Worm (Caenorhabditis elegans): ENCODE measurements around the gene B0024.13.

Gene B0024.13

ce11 chrV:10320101-10320761, at the start of gene B0024.13, which contains the start of gene gna-1 (continued):
- TF ChIP-seq egl-13 (tag; optimal IDR thresholded peaks at IDR 0.05) (peak; percentile 77), nhr-76 (tag; optimal IDR thresholded peaks at IDR 0.05) (no peak), nhr-19 (GFP tag; conservative IDR thresholded peaks at IDR 0.05) (peak; percentile 72), swsn-7 (tag; optimal IDR thresholded peaks at IDR 0.05) (peak; percentile 79), hlh-4 (tag; optimal IDR thresholded peaks at IDR 0.05) (no peak), ces-1 (GFP tag; optimal IDR thresholded peaks at IDR 0.05) (no peak), nhr-47 (tag; optimal IDR thresholded peaks at IDR 0.05) (peak; percentile 81), rnt-1 (tag; optimal IDR thresholded peaks at IDR 0.05) (peak; percentile 97), ets-5 (GFP tag; IDR thresholded peaks at IDR 0.05) (no peak), snu-23 (GFP tag; optimal IDR thresholded peaks at IDR 0.05) (peak; percentile 77), ama-1 (optimal IDR thresholded peaks at IDR 0.05) (no peak), efl-1 (optimal IDR thresholded peaks at IDR 0.05) (peak; percentile 41 to 70), efl-1 (GFP tag; optimal IDR thresholded peaks at IDR 0.05 in 1 of 2) (peak; percentile 65 to 95), unc-86 (tag; optimal IDR thresholded peaks at IDR 0.05) (peak; percentile 45), mep-1 (tag; optimal IDR thresholded peaks at IDR 0.05) (peak; percentile 72), mdl-1 (tag; optimal IDR thresholded peaks at IDR 0.05) (no peak), ceh-8 (GFP tag; optimal IDR thresholded peaks at IDR 0.05) (no peak), alr-1 (tag; optimal IDR thresholded peaks at IDR 0.05; ENCODE audit: borderline replicate concordance) (no peak), sox-4 (tag; optimal IDR thresholded peaks at IDR 0.05) (peak; percentile 77), jun-1 (tag; optimal IDR thresholded peaks at IDR 0.05) (peak; percentile 19), lin-15B (tag; optimal IDR thresholded peaks at IDR 0.05) (peak; percentile 30), nhr-237 (tag; optimal IDR thresholded peaks at IDR 0.05) (no peak), xbp-1 (tag; optimal IDR thresholded peaks at IDR 0.05) (peak; percentile 78), unc-62 (GFP tag; optimal IDR thresholded peaks at IDR 0.05) (no peak), hlh-17 (GFP tag; optimal IDR thresholded peaks at IDR 0.05; ENCODE audit: borderline replicate concordance) (no peak), nhr-84 (tag; optimal IDR thresholded peaks at IDR 0.05) (no peak), isw-1 (GFP tag; IDR thresholded peaks at IDR 0.05) (peak; percentile 57), unc-30 (tag; optimal IDR thresholded peaks at IDR 0.05) (no peak), lsy-2 (tag; optimal IDR thresholded peaks at IDR 0.05) (peak; percentile 54 to 64), lir-3 (tag; optimal IDR thresholded peaks at IDR 0.05; ENCODE audit: poor library complexity) (peak; percentile 92), ceh-88 (GFP tag; IDR thresholded peaks at IDR 0.05) (peak; percentile 22; the same call in 1 of the 2 replicates), unc-98 (GFP tag; IDR thresholded peaks at IDR 0.05) (no peak; the same call in 1 of the 2 replicates), F16B12.6 (tag; optimal IDR thresholded peaks at IDR 0.05) (no peak)

DNA sequence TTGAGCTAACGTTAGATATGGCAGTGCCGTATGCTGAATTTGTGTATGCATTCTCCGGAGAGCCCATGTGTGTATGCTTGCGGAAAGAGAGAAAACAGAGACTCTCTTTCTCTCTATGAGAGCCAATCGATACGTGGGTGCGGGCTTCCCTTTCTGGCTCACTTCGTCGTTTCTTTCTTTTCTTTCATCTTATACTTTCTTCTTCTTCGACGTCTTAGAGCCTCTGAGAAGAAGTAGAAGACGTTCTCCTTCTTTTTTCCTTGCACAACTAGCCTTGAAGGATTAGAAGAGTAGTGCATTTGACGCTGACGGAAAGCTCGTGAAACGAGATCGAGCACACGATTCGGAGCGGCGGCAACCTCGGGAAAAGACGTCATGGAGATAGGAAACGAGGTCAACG, 46.7 kb upstream of the B0024.13 start:
- TF ChIP-seq jun-1 (tag; optimal IDR thresholded peaks at IDR 0.05) (peak; percentile 33), swsn-7 (tag; optimal IDR thresholded peaks at IDR 0.05) (peak; percentile 60), xbp-1 (tag; optimal IDR thresholded peaks at IDR 0.05) (peak; percentile 8), lsy-2 (tag; optimal IDR thresholded peaks at IDR 0.05) (peak; percentile 6 to 57), irx-1 (tag; optimal IDR thresholded peaks at IDR 0.05) (peak; percentile 32), lin-14 (GFP tag; optimal IDR thresholded peaks at IDR 0.05) (peak; percentile 86), mab-9 (GFP tag; IDR thresholded peaks at IDR 0.05) (0 out of 2 replicates have a peak, but pooled peaks have one; percentile 44), nhr-76 (tag; optimal IDR thresholded peaks at IDR 0.05) (no peak), lin-15B (tag; optimal IDR thresholded peaks at IDR 0.05) (no peak), pax-3 (tag; optimal IDR thresholded peaks at IDR 0.05) (peak; percentile 21), tbx-2 (tag; optimal IDR thresholded peaks at IDR 0.05) (peak; percentile 59), vab-15 (tag; optimal IDR thresholded peaks at IDR 0.05) (no peak), pqm-1 (tag; optimal IDR thresholded peaks at IDR 0.05) (no peak), ceh-88 (GFP tag; IDR thresholded peaks at IDR 0.05) (no peak), unc-98 (GFP tag; IDR thresholded peaks at IDR 0.05) (no peak), ztf-4 (tag; optimal IDR thresholded peaks at IDR 0.05) (peak; percentile 1), dpl-1 (GFP tag; optimal IDR thresholded peaks at IDR 0.05) (peak in 1 of 3 experiments; percentile 0), egl-13 (tag; optimal IDR thresholded peaks at IDR 0.05) (peak; percentile 45), ets-5 (GFP tag; IDR thresholded peaks at IDR 0.05) (no peak), nhr-47 (tag; optimal IDR thresholded peaks at IDR 0.05) (peak; percentile 56), sox-4 (tag; optimal IDR thresholded peaks at IDR 0.05) (no peak), ceh-82 (tag; optimal IDR thresholded peaks at IDR 0.05) (peak; percentile 29 to 73 (median 46)), lin-35 (GFP tag; optimal IDR thresholded peaks at IDR 0.05) (peak in 1 of 2 experiments; percentile 42), nhr-71 (tag; optimal IDR thresholded peaks at IDR 0.05) (peak; percentile 56), fkh-10 (GFP tag; optimal IDR thresholded peaks at IDR 0.05) (peak; percentile 80), zag-1 (tag; optimal IDR thresholded peaks at IDR 0.05) (peak; percentile 53), hlh-4 (tag; optimal IDR thresholded peaks at IDR 0.05) (no peak), nhr-237 (tag; optimal IDR thresholded peaks at IDR 0.05) (no peak), isw-1 (GFP tag; IDR thresholded peaks at IDR 0.05) (no peak; the same call in none of the 2 replicates), snu-23 (GFP tag; optimal IDR thresholded peaks at IDR 0.05) (peak; percentile 29), skn-1 (tag; optimal IDR thresholded peaks at IDR 0.05) (peak; percentile 44), efl-1 (optimal IDR thresholded peaks at IDR 0.05) (peak; percentile 35 to 41), efl-1 (GFP tag; optimal IDR thresholded peaks at IDR 0.05 in 1 of 2) (no peak), unc-86 (tag; optimal IDR thresholded peaks at IDR 0.05) (peak; percentile 46)
